Fruit fly (Drosophila melanogaster) whole organism, embryonic: Measurements from ENCODE around the gene Sps2.

Source experiments
- Adf1 ChIP-seq: fragments of 200-800 bp; sonication (Bioruptor generic); IDR thresholded peaks from 2 replicates; pipeline ENCODE4 v1.3.6; 2022; ENCODE audit warnings: missing biosample characterization, missing genetic modification characterization
- BEAF-32 ChIP-seq: fragments of 200-800 bp; sonication (Bioruptor generic); optimal IDR thresholded peaks from 3 replicates; lab custom pipeline; 2017; ENCODE audit warnings: missing biosample characterization, missing genetic modification characterization, mild to moderate bottlenecking, moderate library complexity, missing genetic modification reagents
- Bteb2 ChIP-seq: fragments of 200-800 bp; sonication (Bioruptor generic); optimal IDR thresholded peaks from 2 replicates; lab custom pipeline; 2016; ENCODE audit warnings: missing biosample characterization, missing genetic modification characterization
- CG10274 ChIP-seq: fragments of 200-800 bp; sonication (Bioruptor generic); optimal IDR thresholded peaks from 3 replicates; lab custom pipeline; 2017; ENCODE audit warnings: missing biosample characterization, mild to moderate bottlenecking, missing genetic modification characterization
- CG10431 ChIP-seq: fragments of 200-800 bp; sonication (Bioruptor generic); optimal IDR thresholded peaks from 3 replicates; lab custom pipeline; 2018; ENCODE audit warnings: missing biosample characterization, mild to moderate bottlenecking, missing genetic modification characterization
- CG10565 ChIP-seq: fragments of 200-800 bp; sonication (Bioruptor generic); optimal IDR thresholded peaks from 3 replicates; lab custom pipeline; 2016; ENCODE audit warnings: missing biosample characterization, mild to moderate bottlenecking, missing genetic modification characterization
- CG10959 ChIP-seq: fragments of 200-800 bp; sonication (Bioruptor generic); IDR thresholded peaks from 2 replicates; pipeline ENCODE4 v1.3.6; 2022; ENCODE audit warnings: missing biosample characterization, missing genetic modification characterization
- CG10979 ChIP-seq: fragments of 200-800 bp; sonication (Bioruptor generic); optimal IDR thresholded peaks from 2 replicates; lab custom pipeline; 2018; ENCODE audit warnings: missing biosample characterization, mild to moderate bottlenecking, missing genetic modification characterization, moderate library complexity
- CG11723 ChIP-seq: fragments of 200-800 bp; sonication (Bioruptor generic); optimal IDR thresholded peaks from 2 replicates; lab custom pipeline; 2017; ENCODE audit warnings: missing biosample characterization, mild to moderate bottlenecking, missing genetic modification characterization
- CG12071 ChIP-seq: fragments of 200-800 bp; sonication (Bioruptor generic); optimal IDR thresholded peaks from 3 replicates; lab custom pipeline; 2018; ENCODE audit warnings: missing biosample characterization, mild to moderate bottlenecking, missing genetic modification characterization
- CG12236 ChIP-seq: fragments of 200-800 bp; sonication (Bioruptor generic); optimal IDR thresholded peaks from 2 replicates; lab custom pipeline; 2016; ENCODE audit warnings: missing biosample characterization, missing genetic modification characterization
- CG16779 ChIP-seq: fragments of 200-800 bp; sonication (Bioruptor generic); IDR thresholded peaks from 2 replicates; pipeline ENCODE4 v1.3.6; 2022; ENCODE audit warnings: missing biosample characterization, missing genetic modification characterization
- CG1792 ChIP-seq: fragments of 200-800 bp; sonication (Bioruptor generic); optimal IDR thresholded peaks from 2 replicates; lab custom pipeline; 2016; ENCODE audit warnings: missing biosample characterization, missing genetic modification characterization
- CG3726 ChIP-seq: fragments of 200-800 bp; sonication (Bioruptor generic); IDR thresholded peaks from 3 replicates; pipeline ENCODE4, ENCODE4 v1.3.6; 2022; ENCODE audit warnings: missing biosample characterization, missing genetic modification characterization
- CG4707 ChIP-seq: fragments of 200-800 bp; sonication (Bioruptor generic); optimal IDR thresholded peaks from 2 replicates; lab custom pipeline; 2018; ENCODE audit warnings: missing biosample characterization, mild to moderate bottlenecking, missing genetic modification characterization, moderate library complexity
- CG4730 ChIP-seq: fragments of 200-800 bp; sonication (Bioruptor generic); IDR thresholded peaks from 2 replicates; pipeline ENCODE4 v1.3.6; 2022; ENCODE audit warnings: missing biosample characterization, missing genetic modification characterization
- CG4854 ChIP-seq: fragments of 200-800 bp; sonication (Bioruptor generic); optimal IDR thresholded peaks from 2 replicates; lab custom pipeline; 2016; ENCODE audit warnings: missing biosample characterization, missing genetic modification characterization, inconsistent platforms
- CG6254 ChIP-seq: fragments of 200-800 bp; sonication (Bioruptor generic); optimal IDR thresholded peaks from 3 replicates; lab custom pipeline; 2017; ENCODE audit warnings: mild to moderate bottlenecking, missing biosample characterization, missing genetic modification reagents, missing genetic modification characterization
- CG7372 ChIP-seq: fragments of 200-800 bp; sonication (Bioruptor generic); IDR thresholded peaks from 2 replicates; pipeline ENCODE4 v1.3.6; 2022; ENCODE audit warnings: missing biosample characterization, missing genetic modification characterization
- CG7745 ChIP-seq: fragments of 200-800 bp; sonication (Bioruptor generic); optimal IDR thresholded peaks from 2 replicates; lab custom pipeline; 2018; ENCODE audit warnings: missing biosample characterization, mild to moderate bottlenecking, missing genetic modification characterization, moderate library complexity
- CG7987 ChIP-seq: fragments of 200-800 bp; sonication (Bioruptor generic); optimal IDR thresholded peaks from 2 replicates; lab custom pipeline; 2018; ENCODE audit warnings: missing biosample characterization, mild to moderate bottlenecking, missing genetic modification characterization, moderate library complexity
- CG8765 ChIP-seq: fragments of 200-800 bp; sonication (Bioruptor generic); IDR thresholded peaks from 2 replicates; pipeline ENCODE4 v1.3.6; 2022; ENCODE audit warnings: missing biosample characterization, missing genetic modification characterization
- CG8924 ChIP-seq: fragments of 200-800 bp; optimal IDR thresholded peaks from 3 replicates; lab custom pipeline; 2019; ENCODE audit warnings: missing biosample characterization, mild to moderate bottlenecking, missing genetic modification characterization, moderate library complexity
- Dfd ChIP-seq, 2 experiments: fragments of >200 bp; optimal IDR thresholded peaks; 2 replicates each; lab custom pipeline; 2017; ENCODE audit warnings: missing biosample characterization in 2 of 2, missing genetic modification characterization in 2 of 2
- Drgx ChIP-seq: fragments of 200-800 bp; sonication (Bioruptor generic); IDR thresholded peaks from 2 replicates; pipeline ENCODE4 v1.3.6; 2022; ENCODE audit warnings: missing biosample characterization, missing genetic modification characterization
- Ets97D ChIP-seq: fragments of 200-800 bp; sonication (Bioruptor generic); optimal IDR thresholded peaks from 3 replicates; lab custom pipeline; 2016; ENCODE audit warnings: missing biosample characterization, missing genetic modification characterization
- HLH3B ChIP-seq: fragments of 200-800 bp; sonication (Bioruptor generic); IDR thresholded peaks from 2 replicates; pipeline ENCODE4 v1.3.6; 2022; ENCODE audit warnings: missing biosample characterization, missing genetic modification characterization
- Kr ChIP-seq: fragments of 200-800 bp; sonication (Bioruptor generic); optimal IDR thresholded peaks from 2 replicates; lab custom pipeline; 2017; ENCODE audit warnings: missing biosample characterization, mild to moderate bottlenecking, missing genetic modification characterization
- Rfx ChIP-seq: fragments of 200-800 bp; sonication (Bioruptor generic); IDR thresholded peaks from 2 replicates; pipeline ENCODE4 v1.3.6; 2022; ENCODE audit warnings: missing biosample characterization, missing genetic modification characterization
- Side ChIP-seq: fragments of 200-800 bp; sonication (Bioruptor generic); optimal IDR thresholded peaks from 2 replicates; lab custom pipeline; 2016; ENCODE audit warnings: missing biosample characterization, missing genetic modification characterization
- Sox100B ChIP-seq: fragments of 200-800 bp; sonication (Bioruptor generic); optimal IDR thresholded peaks from 3 replicates; lab custom pipeline; 2018; ENCODE audit warnings: missing biosample characterization, mild to moderate bottlenecking, missing genetic modification characterization
- Spps ChIP-seq: fragments of 200-800 bp; sonication (Bioruptor generic); optimal IDR thresholded peaks from 2 replicates; lab custom pipeline; 2018; ENCODE audit warnings: missing biosample characterization, mild to moderate bottlenecking, missing genetic modification characterization
- Usf ChIP-seq: fragments of 200-800 bp; sonication (Bioruptor generic); optimal IDR thresholded peaks from 2 replicates; lab custom pipeline; 2017; ENCODE audit warnings: missing genotype, missing biosample characterization, missing genetic modification characterization
- bigmax ChIP-seq: fragments of 200-800 bp; sonication (Bioruptor generic); optimal IDR thresholded peaks from 2 replicates; lab custom pipeline; 2018; ENCODE audit warnings: missing biosample characterization, mild to moderate bottlenecking, missing genetic modification characterization
- bsh ChIP-seq, 2 experiments: fragments of 200-800 bp; sonication (Bioruptor generic); optimal IDR thresholded peaks; 2 replicates each; lab custom pipeline; 2017 to 2018; ENCODE audit warnings: mild to moderate bottlenecking in 2 of 2, missing biosample characterization in 2 of 2, missing genetic modification characterization in 2 of 2, moderate library complexity in 1 of 2
- danr ChIP-seq: fragments of 200-800 bp; sonication (Bioruptor generic); IDR thresholded peaks from 2 replicates; pipeline ENCODE4 v1.3.6; 2022; ENCODE audit warnings: missing biosample characterization, missing genetic modification characterization
- exex ChIP-seq: fragments of 200-800 bp; sonication (Bioruptor generic); optimal IDR thresholded peaks from 4 replicates; lab custom pipeline; 2018; ENCODE audit warnings: missing biosample characterization, mild to moderate bottlenecking, missing genetic modification characterization, moderate library complexity
- gsb-n ChIP-seq: fragments of 200-800 bp; sonication (Bioruptor generic); optimal IDR thresholded peaks from 3 replicates; lab custom pipeline; 2018; ENCODE audit warnings: missing biosample characterization, mild to moderate bottlenecking, missing genetic modification characterization
- gt ChIP-seq: fragments of 200-800 bp; sonication (Bioruptor generic); IDR thresholded peaks from 2 replicates; pipeline ENCODE4 v1.3.6; 2022; ENCODE audit warnings: missing biosample characterization, missing genetic modification characterization
- hkb ChIP-seq, 2 experiments: fragments of 200-800 bp in 1 of 2; fragments of >200 bp in 1 of 2; sonication (Bioruptor generic) in 1 of 2; IDR thresholded peaks in 1 of 2; optimal IDR thresholded peaks in 1 of 2; 2 replicates each; pipeline versions ENCODE4 v1.3.6 to Lab custom; 2017 to 2022; ENCODE audit warnings: missing biosample characterization in 1 of 2, missing genetic modification characterization in 1 of 2
- mld ChIP-seq: fragments of 200-800 bp; sonication (Bioruptor generic); IDR thresholded peaks from 3 replicates; pipeline ENCODE4 v1.3.6; 2022; ENCODE audit warnings: missing biosample characterization, missing genetic modification characterization; ENCODE audit not compliant: partially characterized antibody
- nerfin-2 ChIP-seq: fragments of 200-800 bp; sonication (Bioruptor generic); IDR thresholded peaks from 2 replicates; pipeline ENCODE4 v1.3.6; 2022; ENCODE audit warnings: missing biosample characterization, missing genetic modification characterization; ENCODE audit not compliant: partially characterized antibody
- oc ChIP-seq: fragments of 200-800 bp; sonication (Bioruptor generic); optimal IDR thresholded peaks from 2 replicates; lab custom pipeline; 2018; ENCODE audit warnings: missing biosample characterization, mild to moderate bottlenecking, missing genetic modification characterization, moderate library complexity
- otp ChIP-seq: fragments of 200-800 bp; sonication (Bioruptor generic); IDR thresholded peaks from 3 replicates; pipeline ENCODE4, ENCODE4 v1.3.6; 2022; ENCODE audit warnings: missing biosample characterization, missing genetic modification characterization
- pros ChIP-seq: fragments of 200-800 bp; sonication (Bioruptor generic); optimal IDR thresholded peaks from 3 replicates; lab custom pipeline; 2019; ENCODE audit warnings: missing biosample characterization, mild to moderate bottlenecking, missing genetic modification characterization, moderate library complexity
- salm ChIP-seq: fragments of 200-800 bp; sonication (Bioruptor generic); optimal IDR thresholded peaks from 2 replicates; lab custom pipeline; 2018; ENCODE audit warnings: missing biosample characterization, mild to moderate bottlenecking, missing genetic modification characterization
- stwl ChIP-seq: fragments of 200-800 bp; sonication (Bioruptor generic); optimal IDR thresholded peaks from 3 replicates; lab custom pipeline; 2018; ENCODE audit warnings: missing biosample characterization, mild to moderate bottlenecking, missing genetic modification characterization, moderate library complexity
- trem ChIP-seq: fragments of 200-800 bp; optimal IDR thresholded peaks from 3 replicates; lab custom pipeline; 2019; ENCODE audit warnings: missing biosample characterization, mild to moderate bottlenecking, missing genetic modification characterization, moderate library complexity
- trh ChIP-seq: fragments of 200-800 bp; sonication (Bioruptor generic); optimal IDR thresholded peaks from 2 replicates; lab custom pipeline; 2016; ENCODE audit warnings: missing biosample characterization, missing genetic modification characterization
- zfh1 ChIP-seq: fragments of 200-800 bp; sonication (Bioruptor generic); IDR thresholded peaks from 3 replicates; pipeline ENCODE4 v1.3.6; 2022; ENCODE audit warnings: missing biosample characterization, missing genetic modification characterization

The Sps2 gene

DNA sequence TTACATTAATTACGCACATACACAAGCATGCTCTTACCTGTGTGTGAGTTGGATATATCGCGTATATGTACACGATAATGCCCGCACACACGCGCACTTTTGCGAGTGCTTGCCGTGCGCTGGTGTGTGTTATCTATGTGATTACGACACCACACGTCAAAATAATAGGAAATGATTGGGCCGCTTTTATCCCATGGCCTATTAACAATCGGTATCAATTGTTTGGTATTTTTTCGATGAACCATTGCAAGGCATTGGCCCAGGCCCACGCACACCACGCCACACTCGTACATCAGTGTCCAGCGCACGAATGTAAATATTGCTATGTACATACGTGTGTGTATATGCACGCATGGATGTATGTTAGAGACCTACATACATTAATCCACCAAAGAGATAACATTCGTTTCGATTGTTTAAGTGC is 7.5 kb upstream of the Sps2 start (continued):
- TF ChIP-seq Rfx (GFP tag; lab: Robert Waterston, UW) (peak; percentile 75), CG10959 (no peak), pros (GFP tag; lab: Kevin White, UChicago) (peak; percentile 74), CG7745 (peak; percentile 66), CG11723 (peak; percentile 75), CG3726 (GFP tag; lab: Robert Waterston, UW) (no peak), salm (tag; lab: Kevin White, UChicago) (peak; percentile 73), Drgx (no peak), stwl (tag; lab: Kevin White, UChicago) (peak; percentile 65), Usf (GFP tag; lab: Kevin White, UChicago) (no peak), HLH3B (peak; percentile 32; the same call in 1 of the 2 replicates), CG1792 (peak; percentile 24), Sox100B (GFP tag; lab: Kevin White, UChicago) (peak; percentile 77), gt (GFP tag; lab: Robert Waterston, UW) (no peak), trem (peak; percentile 47), Dfd (GFP tag; optimal IDR thresholded peaks at IDR 0.05; lab: Kevin White, UChicago) (no peak), Kr (GFP tag; lab: Kevin White, UChicago) (no peak), hkb (optimal IDR thresholded peaks at IDR 0.05; lab: Kevin White, UChicago) (no peak), hkb (GFP tag; IDR thresholded peaks at IDR 0.05; lab: Robert Waterston, UW) (peak; percentile 69), CG12236 (GFP tag; lab: Kevin White, UChicago) (peak; percentile 43), CG12071 (GFP tag; lab: Kevin White, UChicago) (no peak), BEAF-32 (GFP tag; lab: Kevin White, UChicago) (peak; percentile 62), Bteb2 (GFP tag; lab: Kevin White, UChicago) (peak; percentile 36), bsh (GFP tag; optimal IDR thresholded peaks at IDR 0.05; lab: Kevin White, UChicago) (peak; percentile 43 to 48), CG10274 (peak; percentile 28), CG16779 (GFP tag; lab: Robert Waterston, UW) (no peak), nerfin-2 (GFP tag; lab: Robert Waterston, UW) (no peak), CG4707 (peak; percentile 65), exex (tag; lab: Kevin White, UChicago) (peak; percentile 97), CG4730 (GFP tag; lab: Robert Waterston, UW) (no peak), CG8924 (tag; lab: Kevin White, UChicago) (peak; percentile 82), CG7372 (GFP tag; lab: Robert Waterston, UW) (0 out of 2 replicates have a peak, but pooled peaks have one; percentile 10), Side (peak; percentile 67), bigmax (GFP tag; lab: Kevin White, UChicago) (peak; percentile 57), CG7987 (GFP tag; lab: Kevin White, UChicago) (peak; percentile 87), CG4854 (GFP tag; lab: Kevin White, UChicago) (peak; percentile 32), mld (GFP tag; lab: Robert Waterston, UW) (no peak), oc (tag; lab: Kevin White, UChicago) (peak; percentile 91), CG10979 (tag; lab: Kevin White, UChicago) (peak; percentile 44), trh (GFP tag; lab: Kevin White, UChicago) (no peak), CG10565 (no peak), otp (no peak; the same call in 2 of the 3 replicates), zfh1 (GFP tag; lab: Robert Waterston, UW) (no peak), CG10431 (GFP tag; lab: Kevin White, UChicago) (peak; percentile 74), gsb-n (tag; lab: Kevin White, UChicago) (peak; percentile 59), CG6254 (GFP tag; lab: Kevin White, UChicago) (peak; percentile 75), Adf1 (peak; percentile 16; the same call in 1 of the 2 replicates), Spps (tag; lab: Kevin White, UChicago) (peak; percentile 43), CG8765 (GFP tag; lab: Robert Waterston, UW) (no peak), danr (GFP tag; lab: Robert Waterston, UW) (no peak), Ets97D (no peak)
